Fruit fly (Drosophila melanogaster) S2 (cell line): ENCODE data around the gene beat-Ib.

Source experiments
- CG8478 ChIP-seq: fragments of >200 bp; optimal IDR thresholded peaks from 2 replicates; lab custom pipeline; 2018
- CTCF ChIP-seq, 2 experiments: fragments of >200 bp; optimal IDR thresholded peaks; 2 replicates each; lab custom pipeline; 2018

Gene beat-Ib

DNA sequence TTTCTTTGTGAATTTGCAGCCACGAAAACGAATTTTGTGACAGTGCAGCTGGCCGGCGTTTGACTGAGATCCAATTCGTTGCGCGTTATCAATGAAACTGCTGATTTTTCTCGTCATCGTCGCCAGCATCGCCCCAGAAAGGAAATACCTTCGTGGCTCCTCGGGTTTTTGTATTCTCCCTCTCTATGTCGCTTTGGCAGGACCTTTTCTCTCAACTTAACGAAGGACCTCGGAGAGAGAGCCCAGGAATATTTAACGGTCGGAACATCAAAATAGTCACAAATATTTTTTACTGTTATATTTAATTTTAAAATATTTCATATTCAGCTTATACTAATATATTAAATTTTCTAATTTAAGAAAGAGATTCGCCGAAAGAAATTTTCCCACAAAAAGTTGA is at the start of gene beat-Ib:
beat-Ib (minus strand) TSS at position 101 of the 400 bp plus-strand sequence.
- TF ChIP-seq CG8478, result no peak
- TF ChIP-seq CTCF (optimal IDR thresholded peaks at IDR 0.05; lab: Kevin White, UChicago), result no peak

DNA sequence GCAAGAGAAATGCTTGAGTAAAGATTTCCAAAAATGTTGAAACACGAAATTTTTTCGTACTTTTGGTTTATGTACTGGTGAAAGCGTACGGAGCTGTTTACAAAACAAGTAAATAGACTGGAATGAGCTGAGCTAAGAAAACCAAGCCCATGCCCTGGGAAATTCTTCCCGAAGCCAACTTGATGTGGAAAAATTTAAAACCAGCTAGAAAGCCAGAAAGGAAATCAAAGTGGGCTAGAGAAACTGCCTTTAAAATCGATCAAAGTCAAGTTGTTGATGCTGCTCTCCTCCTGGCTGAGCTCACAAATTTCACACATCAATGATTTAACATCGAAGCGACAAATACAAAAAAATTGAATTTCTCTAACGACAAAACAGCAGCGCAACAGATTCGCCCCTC is 43.9 kb upstream of the beat-Ib start, which contains the start of gene CG31820:
CG31820 (minus strand) TSS at position 101 of the 400 bp plus-strand sequence.
- TF ChIP-seq CG8478 (no peak), CTCF (optimal IDR thresholded peaks at IDR 0.05; lab: Kevin White, UChicago) (no peak)

- TF ChIP-seq CG8478 (no peak), CTCF (optimal IDR thresholded peaks at IDR 0.05; lab: Kevin White, UChicago) (no peak)
Measured at dm6 chr2L:16004025-16004424, 41.8 kb upstream of the beat-Ib start, which contains the start of the genes CG13245 and CG43816. Gene CG13245, plus strand, starts transcription at chr2L:16004325. Gene CG43816, plus strand, starts transcription at chr2L:16004325.

- TF ChIP-seq CTCF (optimal IDR thresholded peaks at IDR 0.05; lab: Kevin White, UChicago), result no peak
- TF ChIP-seq CG8478, result no peak
Measured at dm6 chr2L:16003541-16003940, 41.3 kb upstream of the beat-Ib start, which contains the start of gene CG34167. Gene CG34167, minus strand, starts transcription at chr2L:16003641.

DNA sequence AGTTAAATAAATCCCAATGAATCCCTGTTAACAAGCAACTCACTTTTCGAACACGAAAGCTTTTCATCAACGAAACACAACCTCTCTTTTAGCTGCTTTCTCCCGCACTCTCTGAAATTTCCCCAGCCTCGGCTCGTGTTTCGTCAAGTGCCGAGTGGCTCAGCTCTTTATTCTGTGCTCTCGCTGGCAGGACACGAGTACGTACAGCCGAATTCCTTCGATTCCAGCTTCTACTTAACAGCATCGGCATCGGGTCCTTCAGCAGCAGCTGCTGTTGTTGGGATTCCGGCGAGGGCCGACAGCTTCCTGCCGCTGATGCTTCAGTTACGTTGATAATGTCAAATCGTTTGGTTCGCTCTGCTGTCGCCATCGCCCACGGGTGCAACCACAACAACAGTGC is 38.0 kb upstream of the beat-Ib start, which contains the start of gene beat-Ic:
beat-Ic (plus strand) TSS at position 93 of the 400 bp plus-strand sequence.
- TF ChIP-seq CG8478, result no peak
- TF ChIP-seq CTCF (optimal IDR thresholded peaks at IDR 0.05; lab: Kevin White, UChicago), result no peak

- TF ChIP-seq CG8478 (no peak), CTCF (optimal IDR thresholded peaks at IDR 0.05; lab: Kevin White, UChicago) (no peak)
Measured at dm6 chr2L:15979186-15979585, 17.0 kb upstream of the beat-Ib start, which contains the start of gene CG10839. Gene CG10839, plus strand, starts transcription at chr2L:15979486.

DNA sequence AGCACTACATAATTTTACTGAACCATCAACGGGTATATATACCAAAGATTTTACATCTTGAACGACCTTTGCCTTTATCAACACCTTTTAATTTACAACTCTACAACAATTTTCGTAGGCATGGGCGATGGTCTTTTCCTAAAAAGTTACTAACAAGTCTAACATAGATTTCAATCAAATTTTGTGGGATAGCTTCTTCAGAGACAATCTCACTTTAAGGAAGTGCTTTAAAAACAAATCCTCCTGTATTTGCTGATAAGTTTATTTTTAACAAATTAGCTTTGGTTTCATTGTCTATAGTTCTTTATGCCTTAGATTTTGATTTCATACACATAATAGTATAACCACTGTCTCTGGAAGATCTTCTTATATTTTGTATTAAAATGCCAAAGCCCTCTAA is 4.7 kb downstream of the beat-Ib start, which contains the start of gene CG18063:
CG18063 (plus strand) TSS at position 301 of the 400 bp plus-strand sequence.
- TF ChIP-seq CTCF (optimal IDR thresholded peaks at IDR 0.05; lab: Kevin White, UChicago), result no peak
- TF ChIP-seq CG8478, result no peak

- TF ChIP-seq CG8478 (no peak), CTCF (optimal IDR thresholded peaks at IDR 0.05; lab: Kevin White, UChicago) (peak; percentile 76 to 81)
Measured at dm6 chr2L:15949457-15949856, 12.8 kb downstream of the beat-Ib start.

- TF ChIP-seq CTCF (optimal IDR thresholded peaks at IDR 0.05; lab: Kevin White, UChicago) (no peak), CG8478 (no peak)
Measured at dm6 chr2L:15941141-15941540, 21.1 kb downstream of the beat-Ib start, which contains the start of gene CG12448. Gene CG12448, plus strand, starts transcription at chr2L:15941441.

dm6 chr2L:15936138-15936537 is 26.1 kb downstream of the beat-Ib start:
- no peak for TF ChIP-seq CG8478
- TF ChIP-seq CTCF (optimal IDR thresholded peaks at IDR 0.05; lab: Kevin White, UChicago), result no peak

dm6 chr2L:15923095-15923494 is 39.1 kb downstream of the beat-Ib start, which contains the start of gene CG4793:
Gene CG4793, plus strand, starts transcription at chr2L:15923395.
- TF ChIP-seq CG8478, result no peak
- TF ChIP-seq CTCF (optimal IDR thresholded peaks at IDR 0.05; lab: Kevin White, UChicago), result no peak

- TF ChIP-seq CG8478, result no peak
- TF ChIP-seq CTCF (optimal IDR thresholded peaks at IDR 0.05; lab: Kevin White, UChicago), result no peak
Measured at dm6 chr2L:15916588-15916987, 45.6 kb downstream of the beat-Ib start, which contains the start of gene CG13244. Gene CG13244, plus strand, starts transcription at chr2L:15916888.

DNA sequence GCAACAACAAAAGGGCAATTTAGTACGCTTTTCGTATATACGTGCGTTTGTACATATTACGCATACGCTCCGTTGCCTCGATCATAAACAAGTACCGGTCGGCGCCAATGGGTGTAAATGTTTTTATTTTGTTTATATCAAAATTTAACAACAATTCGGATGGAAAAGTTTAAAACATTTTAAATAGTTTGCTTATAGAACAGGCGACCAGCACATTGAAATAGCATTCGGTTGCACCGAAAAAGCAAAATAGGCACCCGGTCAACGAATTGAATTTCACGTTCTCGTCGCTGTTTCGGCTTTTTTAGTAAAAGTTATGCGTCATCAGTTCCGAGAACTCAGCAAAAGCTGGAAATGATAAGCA is 48.6 kb downstream of the beat-Ib start:
- TF ChIP-seq CG8478 (no peak), CTCF (optimal IDR thresholded peaks at IDR 0.05; lab: Kevin White, UChicago) (no peak)

DNA sequence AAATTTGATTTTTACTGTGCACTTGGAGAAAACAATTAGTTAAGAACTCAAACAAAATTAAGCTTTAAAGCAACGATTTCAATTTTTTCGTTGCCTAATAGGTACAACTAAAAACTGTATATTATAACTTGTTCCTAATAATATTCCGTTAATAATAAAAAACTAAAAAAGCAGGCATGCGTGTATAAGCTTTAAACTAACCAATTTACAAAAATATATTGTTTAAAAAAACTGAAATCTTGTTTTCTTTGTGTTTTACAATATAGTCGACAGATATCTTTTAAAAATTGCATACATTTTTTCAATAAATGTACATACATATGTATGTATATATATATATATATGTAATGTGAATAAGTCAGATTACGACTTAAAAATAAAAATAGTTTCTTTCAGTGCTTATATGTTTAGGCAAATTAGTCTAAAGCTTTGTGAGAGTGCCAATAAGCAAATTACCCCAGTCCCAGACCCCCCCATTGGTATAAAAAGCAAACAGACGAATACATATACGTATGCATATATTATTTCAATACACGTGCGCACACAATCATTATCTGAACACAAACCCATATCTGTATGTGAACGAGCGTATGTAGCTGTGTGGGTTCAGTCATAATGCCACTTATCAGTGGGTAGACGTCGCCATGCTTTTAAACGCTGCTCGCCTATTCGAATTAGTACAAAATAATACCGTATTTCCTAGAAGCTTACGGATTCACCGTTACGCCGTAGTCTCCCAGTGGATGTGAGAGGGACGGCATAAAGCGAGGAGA is 49.1 kb downstream of the beat-Ib start:
- TF ChIP-seq CTCF (optimal IDR thresholded peaks at IDR 0.05; lab: Kevin White, UChicago), result no peak
- TF ChIP-seq CG8478, result no peak

DNA sequence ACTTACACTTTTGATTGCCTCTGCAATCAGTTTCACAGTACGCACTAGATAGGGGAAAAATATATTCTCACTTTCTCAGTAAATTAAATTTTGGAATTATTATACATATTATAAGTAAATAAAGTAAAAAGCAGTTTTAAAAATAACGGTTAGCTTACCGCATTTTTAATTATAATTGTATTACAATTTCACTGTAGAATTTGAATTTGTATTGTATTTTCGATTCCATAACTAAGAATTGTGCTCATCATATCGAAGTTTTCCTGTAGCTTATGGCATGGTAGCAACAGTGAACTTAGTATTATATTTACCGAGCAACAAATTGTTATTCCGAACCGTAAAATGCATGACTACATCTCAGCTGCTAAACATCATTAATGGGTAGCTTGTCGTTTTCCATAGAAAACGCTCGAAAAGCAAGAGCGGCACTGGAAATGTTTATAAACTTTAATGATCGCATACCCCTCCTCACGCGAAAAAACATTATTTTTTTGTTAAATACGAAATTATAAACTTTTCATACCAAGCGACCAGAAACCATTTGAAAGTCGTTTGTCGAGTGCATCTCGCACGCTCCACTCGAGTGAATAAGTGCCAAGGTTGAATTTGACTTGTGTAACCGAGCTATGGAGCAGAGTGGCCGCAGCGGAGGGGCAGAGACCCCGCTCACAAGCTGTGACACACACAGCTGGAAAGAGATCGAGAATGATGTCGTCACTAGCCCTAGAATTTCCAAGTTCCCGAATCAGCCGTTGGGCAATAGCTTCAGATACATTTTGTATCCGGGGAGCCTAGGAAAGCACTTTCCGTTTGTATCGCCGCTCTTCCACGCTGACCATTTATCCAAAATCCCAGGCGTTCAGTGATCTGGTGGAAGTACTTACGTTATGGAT is 50.0 kb downstream of the beat-Ib start:
- TF ChIP-seq CTCF (optimal IDR thresholded peaks at IDR 0.05; lab: Kevin White, UChicago), result no peak
- no peak for TF ChIP-seq CG8478
